Fruit fly (Drosophila melanogaster) whole organism, wandering third instar larva: ENCODE results near the gene CG32365.
A peak's percentile ranks its signal among the peaks of the same experiment; 100 is the strongest.

Source experiments
- CG32264 ChIP-seq: fragments of 200-800 bp; sonication (Bioruptor generic); optimal IDR thresholded peaks from 2 replicates; lab custom pipeline; 2016; ENCODE audit warnings: missing biosample characterization, missing genetic modification characterization
- CG9705 ChIP-seq: fragments of 200-800 bp; sonication (Bioruptor generic); optimal IDR thresholded peaks from 2 replicates; lab custom pipeline; 2018; ENCODE audit warnings: missing biosample characterization, mild to moderate bottlenecking, missing genetic modification characterization
- CrebA ChIP-seq: fragments of 200-800 bp; sonication (Bioruptor generic); optimal IDR thresholded peaks from 2 replicates; lab custom pipeline; 2016; ENCODE audit warnings: missing biosample characterization, mild to moderate bottlenecking, missing genetic modification characterization, borderline replicate concordance
- Dfd ChIP-seq: fragments of >200 bp; optimal IDR thresholded peaks from 2 replicates; lab custom pipeline; 2017; ENCODE audit warnings: missing biosample characterization, missing genetic modification characterization
- GATAd ChIP-seq: sonication (Bioruptor generic); optimal IDR thresholded peaks from 2 replicates; lab custom pipeline; 2016; ENCODE audit warnings: missing biosample characterization, missing genetic modification characterization
- HLH106 ChIP-seq: fragments of 200-800 bp; optimal IDR thresholded peaks from 3 replicates; lab custom pipeline; 2019; ENCODE audit warnings: missing biosample characterization, mild to moderate bottlenecking, missing genetic modification characterization, moderate library complexity
- Hnf4 ChIP-seq: fragments of 200-800 bp; sonication (Bioruptor generic); optimal IDR thresholded peaks from 2 replicates; lab custom pipeline; 2016; ENCODE audit warnings: missing biosample characterization, mild to moderate bottlenecking, missing genetic modification characterization
- Hr83 ChIP-seq: fragments of 200-300 bp; sonication (Bioruptor generic); optimal IDR thresholded peaks from 2 replicates; lab custom pipeline; 2016; ENCODE audit warnings: missing biosample characterization, mild to moderate bottlenecking, missing genetic modification characterization, moderate library complexity; ENCODE audit not compliant: poor library complexity, severe bottlenecking
- Jra ChIP-seq: sonication (Bioruptor generic); optimal IDR thresholded peaks from 2 replicates; lab custom pipeline; 2016; ENCODE audit warnings: missing biosample characterization, missing genetic modification characterization
- Mio ChIP-seq: sonication (Bioruptor generic); optimal IDR thresholded peaks from 2 replicates; lab custom pipeline; 2016; ENCODE audit warnings: missing biosample characterization, missing genetic modification characterization
- Myc ChIP-seq: fragments of >200 bp; optimal IDR thresholded peaks from 2 replicates; lab custom pipeline; 2017
- N ChIP-seq: fragments of >200 bp; optimal IDR thresholded peaks from 2 replicates; lab custom pipeline; 2018; ENCODE audit warnings: missing biosample characterization, missing external identifiers, missing genetic modification characterization
- OdsH ChIP-seq: fragments of 200-800 bp; sonication (Bioruptor generic); optimal IDR thresholded peaks from 2 replicates; lab custom pipeline; 2016; ENCODE audit warnings: missing biosample characterization, mild to moderate bottlenecking, missing genetic modification characterization
- Rel ChIP-seq, 2 experiments: fragments of 200-800 bp; sonication (Bioruptor generic) in 1 of 2; optimal IDR thresholded peaks; 2 replicates in 1 of 2; 3 replicates in 1 of 2; lab custom pipeline; 2016 to 2019; ENCODE audit warnings: mild to moderate bottlenecking in 2 of 2, missing biosample characterization in 2 of 2, missing genetic modification characterization in 2 of 2, moderate library complexity in 1 of 2
- Sp1 ChIP-seq: fragments of 200-800 bp; sonication (Bioruptor generic); optimal IDR thresholded peaks from 3 replicates; lab custom pipeline; 2019; ENCODE audit warnings: missing biosample characterization, mild to moderate bottlenecking, missing genetic modification characterization, moderate library complexity
- br ChIP-seq: fragments of 200-800 bp; sonication (Bioruptor generic); optimal IDR thresholded peaks from 2 replicates; lab custom pipeline; 2016; ENCODE audit warnings: missing biosample characterization, missing genetic modification characterization
- brk ChIP-seq: fragments of 200-800 bp; sonication (Bioruptor generic); optimal IDR thresholded peaks from 2 replicates; lab custom pipeline; 2016; ENCODE audit warnings: missing biosample characterization, mild to moderate bottlenecking, missing genetic modification characterization
- dmrt93B ChIP-seq: fragments of 200-800 bp; sonication (Bioruptor generic); optimal IDR thresholded peaks from 2 replicates; lab custom pipeline; 2018; ENCODE audit warnings: missing biosample characterization, mild to moderate bottlenecking, missing genetic modification characterization
- dsf ChIP-seq: sonication (Bioruptor generic); optimal IDR thresholded peaks from 2 replicates; lab custom pipeline; 2016; ENCODE audit warnings: missing biosample characterization, missing genetic modification characterization, borderline replicate concordance
- ey ChIP-seq: fragments of 200-800 bp; sonication (Bioruptor generic); optimal IDR thresholded peaks from 2 replicates; lab custom pipeline; 2016; ENCODE audit warnings: missing biosample characterization, missing genetic modification characterization
- foxo ChIP-seq, 2 experiments: fragments of 200-800 bp; sonication (Bioruptor generic); optimal IDR thresholded peaks; 2 replicates in 1 of 2; 3 replicates in 1 of 2; lab custom pipeline; 2016 to 2017; ENCODE audit warnings: missing biosample characterization in 2 of 2, missing genetic modification characterization in 2 of 2
- fru ChIP-seq: fragments of 200-800 bp; sonication (Bioruptor generic); optimal IDR thresholded peaks from 3 replicates; lab custom pipeline; 2016; ENCODE audit warnings: missing biosample characterization, mild to moderate bottlenecking, missing genetic modification characterization
- h ChIP-seq: fragments of 200-800 bp; sonication (Bioruptor generic); optimal IDR thresholded peaks from 3 replicates; lab custom pipeline; 2016; ENCODE audit warnings: missing biosample characterization, mild to moderate bottlenecking, missing genetic modification characterization
- jim ChIP-seq: fragments of 175-275, 200-325 bp; sonication (Bioruptor generic); optimal IDR thresholded peaks from 2 replicates; lab custom pipeline; 2016; ENCODE audit warnings: missing biosample characterization, mild to moderate bottlenecking, missing genetic modification characterization
- pan ChIP-seq: fragments of >200 bp; optimal IDR thresholded peaks from 2 replicates; lab custom pipeline; 2017
- psq ChIP-seq: fragments of 200-800 bp; sonication (Bioruptor generic); optimal IDR thresholded peaks from 3 replicates; lab custom pipeline; 2017; ENCODE audit warnings: missing biosample characterization, mild to moderate bottlenecking, missing genetic modification characterization, moderate library complexity
- rgr ChIP-seq: fragments of 200-800 bp; sonication (Bioruptor generic); optimal IDR thresholded peaks from 3 replicates; lab custom pipeline; 2016; ENCODE audit warnings: missing biosample characterization, mild to moderate bottlenecking, missing genetic modification characterization
- sv ChIP-seq: fragments of 200-800 bp; sonication (Bioruptor generic); optimal IDR thresholded peaks from 3 replicates; lab custom pipeline; 2016; ENCODE audit warnings: missing biosample characterization, missing genetic modification characterization
- tai ChIP-seq: sonication (Bioruptor generic); optimal IDR thresholded peaks from 2 replicates; lab custom pipeline; 2016; ENCODE audit warnings: missing biosample characterization, missing genetic modification characterization
- woc ChIP-seq: sonication (Bioruptor generic); optimal IDR thresholded peaks from 2 replicates; lab custom pipeline; 2016; ENCODE audit warnings: missing biosample characterization, mild to moderate bottlenecking, missing genetic modification characterization

Gene CG32365

DNA sequence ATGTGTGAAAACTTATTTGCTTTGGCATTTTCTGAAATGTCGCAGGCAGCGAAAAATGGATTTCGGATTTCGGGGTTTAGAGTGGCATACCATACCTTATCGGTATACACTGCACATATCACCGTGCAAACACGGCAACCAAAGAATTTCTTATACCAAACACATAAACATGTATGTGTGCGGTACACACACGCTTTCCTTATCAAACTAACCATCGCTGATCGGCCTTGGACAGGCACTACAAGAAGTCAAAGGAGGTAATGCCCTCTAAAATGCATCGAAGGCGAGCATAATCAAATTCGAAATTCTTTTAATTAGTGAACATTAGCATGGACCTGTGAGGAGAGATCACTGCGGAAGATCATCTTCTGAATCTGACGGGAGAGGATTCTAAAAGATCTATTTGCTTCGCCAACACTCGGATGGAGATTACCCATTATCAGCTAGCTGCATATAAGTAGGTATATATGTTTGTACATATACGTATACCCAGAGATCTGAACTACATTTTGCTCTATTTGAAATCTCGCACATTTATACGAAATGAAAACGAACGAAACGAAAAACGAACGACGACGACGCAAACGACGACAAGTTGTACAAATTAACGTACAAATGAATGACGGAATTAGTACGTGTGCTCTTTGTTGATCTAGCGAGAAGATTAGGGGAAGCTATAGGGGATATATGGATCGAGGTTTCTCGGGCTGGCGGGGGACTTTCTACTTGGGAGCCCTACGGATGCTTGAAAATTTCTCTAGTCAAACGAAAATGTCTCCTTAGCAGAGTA lies 10.3 kb upstream of the CG32365 start:
- TF ChIP-seq tai (GFP tag; lab: Kevin White, UChicago), result no peak
- no peak for TF ChIP-seq CG9705 (GFP tag; lab: Kevin White, UChicago)
- no peak for TF ChIP-seq GATAd
- no peak for TF ChIP-seq HLH106
- TF ChIP-seq dsf (GFP tag; lab: Kevin White, UChicago), result no peak
- TF ChIP-seq Mio, result no peak
- no peak for TF ChIP-seq Myc
- TF ChIP-seq Jra (GFP tag; lab: Kevin White, UChicago), result no peak
- no peak for TF ChIP-seq pan (lab: Kevin White, UChicago)

DNA sequence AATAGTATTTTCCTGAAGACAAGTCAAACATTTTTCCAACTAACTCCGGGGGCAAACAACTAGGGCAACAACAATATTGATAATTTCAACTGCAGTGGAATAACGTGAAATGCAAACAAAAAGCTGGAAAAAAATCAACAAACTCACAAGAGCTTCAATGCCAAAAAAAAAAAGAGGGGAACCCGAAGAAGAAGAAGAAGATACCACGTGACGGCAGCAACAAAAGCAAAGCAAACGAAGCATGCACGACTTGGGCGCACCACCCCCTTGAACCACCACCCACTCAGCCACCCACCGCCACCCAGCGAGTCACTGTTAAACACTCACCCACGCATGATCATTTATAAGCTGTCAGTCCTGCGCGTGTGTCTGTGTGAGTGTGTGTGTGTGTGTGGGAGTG lies 9.0 kb upstream of the CG32365 start:
- TF ChIP-seq rgr (GFP tag; lab: Kevin White, UChicago) (peak; percentile 3), foxo (GFP tag; optimal IDR thresholded peaks at IDR 0.05; lab: Kevin White, UChicago) (no peak)

- no peak for TF ChIP-seq sv
- no peak for TF ChIP-seq foxo (GFP tag; optimal IDR thresholded peaks at IDR 0.05; lab: Kevin White, UChicago)
- TF ChIP-seq dmrt93B, result no peak
- TF ChIP-seq CG9705 (GFP tag; lab: Kevin White, UChicago), result no peak
- no peak for TF ChIP-seq woc (GFP tag; lab: Kevin White, UChicago)
- no peak for TF ChIP-seq Mio
- no peak for TF ChIP-seq dsf (GFP tag; lab: Kevin White, UChicago)
- TF ChIP-seq CG32264 (GFP tag; lab: Kevin White, UChicago), result no peak
- no peak for TF ChIP-seq h (GFP tag; lab: Kevin White, UChicago)
- no peak for TF ChIP-seq Hr83 (GFP tag; lab: Kevin White, UChicago)
Measured at dm6 chr3L:7860634-7861431, 8.0 kb upstream of the CG32365 start.

dm6 chr3L:7861807-7862206 lies 7.0 kb upstream of the CG32365 start:
- TF ChIP-seq ey (GFP tag; lab: Kevin White, UChicago) (no peak), br (no peak), jim (GFP tag; lab: Kevin White, UChicago) (no peak), CrebA (no peak), OdsH (peak; percentile 56), h (GFP tag; lab: Kevin White, UChicago) (peak; percentile 56), HLH106 (no peak), psq (GFP tag; lab: Kevin White, UChicago) (peak; percentile 60), brk (GFP tag; lab: Kevin White, UChicago) (peak; percentile 42), Rel (GFP tag; optimal IDR thresholded peaks at IDR 0.05; lab: Kevin White, UChicago) (no peak), Rel (tag; optimal IDR thresholded peaks at IDR 0.05; lab: Kevin White, UChicago) (no peak), foxo (GFP tag; optimal IDR thresholded peaks at IDR 0.05; lab: Kevin White, UChicago) (no peak), pan (lab: Kevin White, UChicago) (no peak), dmrt93B (no peak), Hnf4 (GFP tag; lab: Kevin White, UChicago) (no peak), N (GFP tag; lab: Kevin White, UChicago) (no peak), Myc (no peak), dsf (GFP tag; lab: Kevin White, UChicago) (no peak), Dfd (GFP tag; lab: Kevin White, UChicago) (peak; percentile 19), Hr83 (GFP tag; lab: Kevin White, UChicago) (no peak), sv (no peak), fru (peak; percentile 48), rgr (GFP tag; lab: Kevin White, UChicago) (peak; percentile 22), Sp1 (peak; percentile 13), CG9705 (GFP tag; lab: Kevin White, UChicago) (no peak)
